Fruit fly (Drosophila melanogaster) whole organism, prepupa: ENCODE measurements around the gene Dhdds.
A peak's percentile ranks its signal among the peaks of the same experiment; 100 is the strongest.

Experiments
- CG10631 ChIP-seq: fragments of 200-800 bp; sonication (Bioruptor generic); optimal IDR thresholded peaks from 2 replicates; lab custom pipeline; 2016; ENCODE audit warnings: missing biosample characterization, missing genetic modification characterization
- CG10669 ChIP-seq: fragments of 200-800 bp; sonication (Bioruptor generic); optimal IDR thresholded peaks from 3 replicates; lab custom pipeline; 2018; ENCODE audit warnings: missing biosample characterization, mild to moderate bottlenecking, missing genetic modification characterization, moderate library complexity
- CG11294 ChIP-seq: fragments of 200-800 bp; sonication (Bioruptor generic); IDR thresholded peaks from 2 replicates; pipeline ENCODE4 v1.3.6; 2022; ENCODE audit warnings: missing biosample characterization, missing genetic modification characterization
- CG11762 ChIP-seq: fragments of 200-800 bp; sonication (Bioruptor generic); optimal IDR thresholded peaks from 3 replicates; lab custom pipeline; 2016; ENCODE audit warnings: missing biosample characterization, missing genetic modification characterization; ENCODE audit not compliant: insufficient read depth
- CG11902 ChIP-seq: fragments of 200-800 bp; sonication (Bioruptor generic); optimal IDR thresholded peaks from 3 replicates; lab custom pipeline; 2016; ENCODE audit warnings: missing biosample characterization, missing genetic modification characterization
- CG15336 ChIP-seq: fragments of 200-800 bp; sonication (Bioruptor generic); IDR thresholded peaks from 2 replicates; pipeline ENCODE4 v1.3.6; 2022; ENCODE audit warnings: missing biosample characterization, missing genetic modification characterization
- CG1621 ChIP-seq: fragments of 200-800 bp; sonication (Bioruptor generic); optimal IDR thresholded peaks from 3 replicates; lab custom pipeline; 2018; ENCODE audit warnings: missing biosample characterization, mild to moderate bottlenecking, missing genetic modification characterization
- CG16779 ChIP-seq: fragments of 200-800 bp; sonication (Bioruptor generic); optimal IDR thresholded peaks from 3 replicates; lab custom pipeline; 2017; ENCODE audit warnings: missing biosample characterization, mild to moderate bottlenecking, missing genetic modification characterization
- CG31627 ChIP-seq: fragments of 200-800 bp; sonication (Bioruptor generic); optimal IDR thresholded peaks from 3 replicates; lab custom pipeline; 2016; ENCODE audit warnings: missing biosample characterization, missing genetic modification characterization
- CG32006 ChIP-seq: fragments of 200-800 bp; sonication (Bioruptor generic); optimal IDR thresholded peaks from 3 replicates; lab custom pipeline; 2017; ENCODE audit warnings: missing biosample characterization, mild to moderate bottlenecking, missing genetic modification characterization
- CG34406 ChIP-seq: fragments of 200-800 bp; sonication (Bioruptor generic); optimal IDR thresholded peaks from 3 replicates; lab custom pipeline; 2016; ENCODE audit warnings: missing biosample characterization, missing genetic modification characterization
- CG3919 ChIP-seq: fragments of 200-800 bp; sonication (Bioruptor generic); optimal IDR thresholded peaks from 3 replicates; lab custom pipeline; 2016; ENCODE audit warnings: missing biosample characterization, missing genetic modification characterization
- CG4318 ChIP-seq: fragments of 200-800 bp; sonication (Bioruptor generic); optimal IDR thresholded peaks from 3 replicates; lab custom pipeline; 2017; ENCODE audit warnings: missing biosample characterization, mild to moderate bottlenecking, missing genetic modification characterization
- CG6163 ChIP-seq: fragments of 200-800 bp; sonication (Bioruptor generic); IDR thresholded peaks from 3 replicates; pipeline ENCODE4 v1.3.6; 2022; ENCODE audit warnings: missing biosample characterization, missing genetic modification characterization
- CG6276 ChIP-seq: fragments of 200-800 bp; sonication (Bioruptor generic); optimal IDR thresholded peaks from 2 replicates; lab custom pipeline; 2017; ENCODE audit warnings: missing biosample characterization, mild to moderate bottlenecking, missing genetic modification characterization
- CG6792 ChIP-seq: fragments of 200-800 bp; sonication (Bioruptor generic); optimal IDR thresholded peaks from 3 replicates; lab custom pipeline; 2016; ENCODE audit warnings: missing biosample characterization, missing genetic modification characterization
- CG6808 ChIP-seq: fragments of 200-800 bp; sonication (Bioruptor generic); optimal IDR thresholded peaks from 3 replicates; lab custom pipeline; 2017; ENCODE audit warnings: missing biosample characterization, missing genetic modification characterization, mild to moderate bottlenecking, moderate library complexity, missing genetic modification reagents
- CG6854 ChIP-seq: fragments of 200-800 bp; sonication (Bioruptor generic); optimal IDR thresholded peaks from 2 replicates; lab custom pipeline; 2017; ENCODE audit warnings: missing biosample characterization, mild to moderate bottlenecking, missing genetic modification characterization
- CG7368 ChIP-seq: fragments of 200-800 bp; sonication (Bioruptor generic); optimal IDR thresholded peaks from 3 replicates; lab custom pipeline; 2016; ENCODE audit warnings: missing biosample characterization, missing genetic modification characterization
- CG8119 ChIP-seq: fragments of 200-800 bp; sonication (Bioruptor generic); IDR thresholded peaks from 3 replicates; pipeline ENCODE4 v1.3.6; 2022; ENCODE audit warnings: missing biosample characterization, missing genetic modification characterization
- CG8319 ChIP-seq: fragments of 200-800 bp; sonication (Bioruptor generic); optimal IDR thresholded peaks from 3 replicates; lab custom pipeline; 2016; ENCODE audit warnings: missing biosample characterization, missing genetic modification characterization
- CG8632 ChIP-seq: fragments of 200-800 bp; sonication (Bioruptor generic); optimal IDR thresholded peaks from 3 replicates; lab custom pipeline; 2016; ENCODE audit warnings: missing biosample characterization, missing genetic modification characterization
- CG9139 ChIP-seq: fragments of 200-800 bp; sonication (Bioruptor generic); optimal IDR thresholded peaks from 3 replicates; lab custom pipeline; 2017; ENCODE audit warnings: missing biosample characterization, mild to moderate bottlenecking, missing genetic modification characterization
- Eip75B ChIP-seq: fragments of 200-800 bp; sonication (Bioruptor generic); optimal IDR thresholded peaks from 3 replicates; lab custom pipeline; 2016; ENCODE audit warnings: missing biosample characterization, missing genetic modification characterization
- Eip78C ChIP-seq: fragments of 200-800 bp; sonication (Bioruptor generic); peaks from one replicate; lab custom pipeline; 2016; ENCODE audit warnings: missing biosample characterization, missing genetic modification characterization
- Eip93F ChIP-seq: fragments of 200-800 bp; sonication (Bioruptor generic); optimal IDR thresholded peaks from 2 replicates; lab custom pipeline; 2016; ENCODE audit warnings: missing biosample characterization, mild to moderate bottlenecking, missing genetic modification characterization
- Ets96B ChIP-seq: fragments of 200-800 bp; optimal IDR thresholded peaks from 2 replicates; lab custom pipeline; 2019; ENCODE audit warnings: missing biosample characterization, mild to moderate bottlenecking, missing genetic modification characterization, moderate library complexity
- Hr38 ChIP-seq: sonication (Bioruptor generic); optimal IDR thresholded peaks from 2 replicates; lab custom pipeline; 2016; ENCODE audit warnings: missing biosample characterization, missing genetic modification characterization
- Hr39 ChIP-seq: fragments of 200-800 bp; sonication (Bioruptor generic); optimal IDR thresholded peaks from 2 replicates; lab custom pipeline; 2016; ENCODE audit warnings: missing biosample characterization, missing genetic modification characterization
- Hr4 ChIP-seq: fragments of 200-800 bp; sonication (Bioruptor generic); optimal IDR thresholded peaks from 3 replicates; lab custom pipeline; 2016; ENCODE audit warnings: missing biosample characterization, missing genetic modification characterization
- Lpt ChIP-seq: fragments of 200-800 bp; sonication (Bioruptor generic); optimal IDR thresholded peaks from 3 replicates; lab custom pipeline; 2016; ENCODE audit warnings: missing biosample characterization, missing genetic modification characterization
- Met ChIP-seq: fragments of 200-800 bp; sonication (Bioruptor generic); optimal IDR thresholded peaks from 3 replicates; lab custom pipeline; 2016; ENCODE audit warnings: missing biosample characterization, missing genetic modification characterization
- OdsH ChIP-seq: fragments of 200-800 bp; sonication (Bioruptor generic); optimal IDR thresholded peaks from 3 replicates; lab custom pipeline; 2016; ENCODE audit warnings: missing biosample characterization, missing genetic modification characterization
- Sox15 ChIP-seq: fragments of 200-800 bp; sonication (Bioruptor generic); optimal IDR thresholded peaks from 3 replicates; lab custom pipeline; 2016; ENCODE audit warnings: missing biosample characterization, missing genetic modification characterization
- achi ChIP-seq: fragments of 200-800 bp; sonication (Bioruptor generic); optimal IDR thresholded peaks from 3 replicates; lab custom pipeline; 2016; ENCODE audit warnings: missing biosample characterization, missing genetic modification characterization
- acj6 ChIP-seq: fragments of 200-800 bp; sonication (Bioruptor generic); optimal IDR thresholded peaks from 3 replicates; lab custom pipeline; 2016; ENCODE audit warnings: missing biosample characterization, missing genetic modification characterization
- cyc ChIP-seq: fragments of 200-800 bp; sonication (Bioruptor generic); optimal IDR thresholded peaks from 3 replicates; lab custom pipeline; 2016; ENCODE audit warnings: missing biosample characterization, missing genetic modification characterization
- dac ChIP-seq: fragments of 200-800 bp; sonication (Bioruptor generic); optimal IDR thresholded peaks from 2 replicates; lab custom pipeline; 2017; ENCODE audit warnings: missing biosample characterization, mild to moderate bottlenecking, missing genetic modification characterization
- dsx ChIP-seq: fragments of 200-800 bp; optimal IDR thresholded peaks from 3 replicates; lab custom pipeline; 2019; ENCODE audit warnings: missing biosample characterization, mild to moderate bottlenecking, missing genetic modification characterization, moderate library complexity; ENCODE audit not compliant: poor library complexity, severe bottlenecking
- eg ChIP-seq: fragments of 200-800 bp; sonication (Bioruptor generic); IDR thresholded peaks from 3 replicates; pipeline ENCODE4 v1.3.6; 2022; ENCODE audit warnings: missing biosample characterization, missing genetic modification characterization
- fd59A ChIP-seq: fragments of 200-800 bp; sonication (Bioruptor generic); optimal IDR thresholded peaks from 2 replicates; lab custom pipeline; 2017; ENCODE audit warnings: missing biosample characterization, mild to moderate bottlenecking, missing genetic modification characterization, missing genetic modification reagents
- fd85E ChIP-seq: fragments of 200-800 bp; sonication (Bioruptor generic); optimal IDR thresholded peaks from 3 replicates; lab custom pipeline; 2016; ENCODE audit warnings: missing biosample characterization, missing genetic modification characterization
- fkh ChIP-seq: fragments of 200-800 bp; sonication (Bioruptor generic); optimal IDR thresholded peaks from 3 replicates; lab custom pipeline; 2017; ENCODE audit warnings: missing biosample characterization, mild to moderate bottlenecking, missing genetic modification characterization, moderate library complexity
- lz ChIP-seq: fragments of 200-800 bp; sonication (Bioruptor generic); optimal IDR thresholded peaks from 3 replicates; lab custom pipeline; 2016; ENCODE audit warnings: missing biosample characterization, missing genetic modification characterization
- net ChIP-seq: fragments of 200-800 bp; sonication (Bioruptor generic); optimal IDR thresholded peaks from 3 replicates; lab custom pipeline; 2016; ENCODE audit warnings: missing biosample characterization, missing genetic modification characterization
- salr ChIP-seq, 2 experiments: fragments of 200-800 bp; sonication (Bioruptor generic); optimal IDR thresholded peaks; 3 replicates each; lab custom pipeline; 2016 to 2018; ENCODE audit warnings: missing biosample characterization in 2 of 2, missing genetic modification characterization in 2 of 2, mild to moderate bottlenecking in 1 of 2
- ss ChIP-seq, 2 experiments: fragments of 200-800 bp; sonication (Bioruptor generic); optimal IDR thresholded peaks; 2 replicates in 1 of 2; 3 replicates in 1 of 2; lab custom pipeline; 2017 to 2018; ENCODE audit warnings: mild to moderate bottlenecking in 2 of 2, missing biosample characterization in 2 of 2, missing genetic modification characterization in 2 of 2, moderate library complexity in 1 of 2
- svp ChIP-seq: fragments of 200-800 bp; sonication (Bioruptor generic); peaks from one replicate; lab custom pipeline; 2016; ENCODE audit warnings: missing biosample characterization, missing genetic modification characterization
- topi ChIP-seq: fragments of 200-800 bp; sonication (Bioruptor generic); optimal IDR thresholded peaks from 3 replicates; lab custom pipeline; 2016; ENCODE audit warnings: missing biosample characterization, missing genetic modification characterization
- vri ChIP-seq: fragments of 200-800 bp; sonication (Bioruptor generic); optimal IDR thresholded peaks from 3 replicates; lab custom pipeline; 2016; ENCODE audit warnings: missing biosample characterization, mild to moderate bottlenecking, missing genetic modification characterization

Gene Dhdds

dm6 chrX:7937588-7938481 lies 4.7 kb upstream of the Dhdds start:
- TF ChIP-seq CG6808 (GFP tag; lab: Kevin White, UChicago) (peak; percentile 78), Ets96B (peak; percentile 62), ss (GFP tag; optimal IDR thresholded peaks at IDR 0.05; lab: Kevin White, UChicago) (peak; percentile 64 to 75), cyc (GFP tag; lab: Kevin White, UChicago) (peak; percentile 85), dsx (GFP tag; lab: Kevin White, UChicago) (peak; percentile 56), CG6163 (GFP tag; lab: Robert Waterston, UW) (peak; percentile 75), CG11294 (peak; percentile 81), lz (GFP tag; lab: Kevin White, UChicago) (peak; percentile 91), CG10669 (GFP tag; lab: Kevin White, UChicago) (peak; percentile 79), CG7368 (peak; percentile 67), CG31627 (peak; percentile 87), Eip78C (peak; percentile 93), CG16779 (peak; percentile 67), OdsH (GFP tag; lab: Kevin White, UChicago) (peak; percentile 80), achi (GFP tag; lab: Kevin White, UChicago) (peak; percentile 83), CG15336 (GFP tag; lab: Robert Waterston, UW) (peak; percentile 85), vri (GFP tag; lab: Kevin White, UChicago) (peak; percentile 39), Hr39 (peak; percentile 91), CG8632 (peak; percentile 80), CG11902 (GFP tag; lab: Kevin White, UChicago) (peak; percentile 64), CG6792 (GFP tag; lab: Kevin White, UChicago) (peak; percentile 87), CG11762 (GFP tag; lab: Kevin White, UChicago) (peak; percentile 78), CG6854 (peak; percentile 26), Met (GFP tag; lab: Kevin White, UChicago) (peak; percentile 89), topi (GFP tag; lab: Kevin White, UChicago) (peak; percentile 91), CG8119 (GFP tag; lab: Robert Waterston, UW) (peak; percentile 87), CG34406 (GFP tag; lab: Kevin White, UChicago) (peak; percentile 78), CG10631 (GFP tag; lab: Kevin White, UChicago) (peak; percentile 85), salr (GFP tag; optimal IDR thresholded peaks at IDR 0.05; lab: Kevin White, UChicago) (peak; percentile 22 to 83), svp (peak; percentile 95), CG4318 (GFP tag; lab: Kevin White, UChicago) (peak; percentile 92), fd59A (peak; percentile 83), Lpt (peak; percentile 50), dac (GFP tag; lab: Kevin White, UChicago) (peak; percentile 87), CG9139 (GFP tag; lab: Kevin White, UChicago) (no peak), CG3919 (peak; percentile 79), net (GFP tag; lab: Kevin White, UChicago) (peak; percentile 81), fkh (no peak), Eip93F (GFP tag; lab: Kevin White, UChicago) (no peak), Sox15 (GFP tag; lab: Kevin White, UChicago) (peak; percentile 80), fd85E (GFP tag; lab: Kevin White, UChicago) (peak; percentile 42), CG8319 (peak; percentile 62), eg (peak; percentile 81), Eip75B (peak; percentile 84), Hr38 (peak; percentile 2), CG1621 (tag; lab: Kevin White, UChicago) (peak; percentile 57), acj6 (GFP tag; lab: Kevin White, UChicago) (peak; percentile 78), CG6276 (GFP tag; lab: Kevin White, UChicago) (peak; percentile 89), Hr4 (peak; percentile 88), CG32006 (peak; percentile 96)
